Worm (Caenorhabditis elegans) whole organism, L3 larva: ENCODE measurements around the gene glb-31.

Experiments used
- ZK546.5 ChIP-seq: sonication (generic microtip); optimal IDR thresholded peaks from 2 replicates; lab custom pipeline; 2017; ENCODE audit warnings: missing biosample characterization, missing genetic modification characterization
- aly-2 ChIP-seq: fragments of 150-350 bp; optimal IDR thresholded peaks from 2 replicates; lab custom pipeline; 2014; ENCODE audit warnings: missing biosample characterization, missing genetic modification characterization
- ceh-9 ChIP-seq: sonication (generic microtip); optimal IDR thresholded peaks from 2 replicates; lab custom pipeline; 2018; ENCODE audit warnings: missing biosample characterization, missing genetic modification characterization
- elt-1 ChIP-seq: fragments of 150-350 bp; optimal IDR thresholded peaks from 2 replicates; lab custom pipeline; 2014; ENCODE audit warnings: missing biosample characterization, missing genetic modification characterization
- fos-1 ChIP-seq: fragments of 150-350 bp; optimal IDR thresholded peaks from 2 replicates; lab custom pipeline; 2014; ENCODE audit warnings: missing biosample characterization, missing genetic modification characterization
- hmg-11 ChIP-seq: sonication (generic microtip); optimal IDR thresholded peaks from 2 replicates; lab custom pipeline; 2016; ENCODE audit warnings: missing genetic modification characterization, missing compliant biosample characterization
- lin-15B ChIP-seq: fragments of 150-350 bp; optimal IDR thresholded peaks from 2 replicates; lab custom pipeline; 2014; ENCODE audit warnings: missing biosample characterization, missing genetic modification characterization
- lsy-12 ChIP-seq: sonication (generic microtip); optimal IDR thresholded peaks from 2 replicates; lab custom pipeline; 2016; ENCODE audit warnings: mild to moderate bottlenecking, missing genetic modification characterization, missing compliant biosample characterization
- nfya-1 ChIP-seq: sonication (generic microtip); optimal IDR thresholded peaks from 2 replicates; lab custom pipeline; 2017; ENCODE audit warnings: missing genetic modification characterization, mild to moderate bottlenecking, missing compliant biosample characterization, antibody characterized with exemption, moderate library complexity; ENCODE audit not compliant: insufficient read depth
- nhr-11 ChIP-seq: fragments of 150-350 bp; optimal IDR thresholded peaks from 2 replicates; lab custom pipeline; 2014; ENCODE audit warnings: missing biosample characterization, missing genetic modification characterization
- nhr-237 ChIP-seq: fragments of 150-350 bp; optimal IDR thresholded peaks from 2 replicates; lab custom pipeline; 2014; ENCODE audit warnings: missing biosample characterization, missing genetic modification characterization
- pha-4 ChIP-seq: fragments of 150-350 bp; optimal IDR thresholded peaks from 2 replicates; lab custom pipeline; 2014; ENCODE audit warnings: missing biosample characterization, missing genetic modification reagents, missing genetic modification characterization
- skn-1 ChIP-seq: fragments of 150-350 bp; optimal IDR thresholded peaks from 2 replicates; lab custom pipeline; 2014; ENCODE audit warnings: missing biosample characterization, missing genetic modification characterization
- unc-62 ChIP-seq: fragments of 150-350 bp; sonication (generic microtip); optimal IDR thresholded peaks from 4 replicates; lab custom pipeline; 2014; ENCODE audit warnings: missing biosample characterization, missing genetic modification reagents, missing genetic modification characterization
- zag-1 ChIP-seq: fragments of 150-350 bp; optimal IDR thresholded peaks from 2 replicates; lab custom pipeline; 2014; ENCODE audit warnings: missing biosample characterization, missing genetic modification characterization

glb-31 gene

ce11 chrII:1252259-1252658 lies 49.2 kb downstream of the glb-31 start, which contains the start of gene lin-42:
TSS of gene lin-42 (minus strand) at chrII:1252359.
- no peak for TF ChIP-seq nfya-1 (tag; lab: Kevin White, UChicago)
- no peak for TF ChIP-seq nhr-237 (tag; lab: Kevin White, UChicago)
- no peak for TF ChIP-seq unc-62
- TF ChIP-seq ZK546.5 = no peak
- no peak for TF ChIP-seq elt-1 (tag; lab: Kevin White, UChicago)
- no peak for TF ChIP-seq pha-4 (tag; lab: Kevin White, UChicago)
- no peak for TF ChIP-seq fos-1 (tag; lab: Kevin White, UChicago)
- no peak for TF ChIP-seq ceh-9 (tag; lab: Kevin White, UChicago)
- no peak for TF ChIP-seq skn-1 (tag; lab: Kevin White, UChicago)
- TF ChIP-seq nhr-11 (tag; lab: Kevin White, UChicago) = no peak
- no peak for TF ChIP-seq lsy-12 (tag; lab: Kevin White, UChicago)
- no peak for TF ChIP-seq zag-1
- TF ChIP-seq lin-15B (tag; lab: Kevin White, UChicago) = no peak
- TF ChIP-seq hmg-11 (tag; lab: Kevin White, UChicago) = no peak
- TF ChIP-seq aly-2 (tag; lab: Kevin White, UChicago) = no peak
